Fruit fly (Drosophila melanogaster): Measurements from ENCODE around the gene CG16781.
A peak's percentile ranks its signal among the peaks of the same experiment; 100 is the strongest.

Gene CG16781

dm6 chrX:3476009-3476408, 12.2 kb upstream of the CG16781 start (continued):
- TF ChIP-seq Sox100B (GFP tag; optimal IDR thresholded peaks at IDR 0.05): peak; percentile 36
- no peak for TF ChIP-seq fd64A (GFP tag; optimal IDR thresholded peaks at IDR 0.05)
- TF ChIP-seq Fer3 (tag; optimal IDR thresholded peaks at IDR 0.05): peak; percentile 8
- no peak for TF ChIP-seq CG11560 (tag; IDR thresholded peaks at IDR 0.05)
- peak; percentile 16 for TF ChIP-seq CG1602 (GFP tag; optimal IDR thresholded peaks at IDR 0.05)
- no peak for TF ChIP-seq zfh2 (GFP tag; optimal IDR thresholded peaks at IDR 0.05)
- TF ChIP-seq chif (GFP tag; optimal IDR thresholded peaks at IDR 0.05): peak; percentile 19 to 50
- no peak for TF ChIP-seq CG13287 (GFP tag; IDR thresholded peaks at IDR 0.05; ENCODE audit: partially characterized antibody)
- TF ChIP-seq Nf-YB (GFP tag; optimal IDR thresholded peaks at IDR 0.05): no peak
- TF ChIP-seq Hsf (GFP tag; optimal IDR thresholded peaks at IDR 0.05): peak; percentile 21
- TF ChIP-seq twi (tag; optimal IDR thresholded peaks at IDR 0.05): no peak
- TF ChIP-seq CG13775 (GFP tag; optimal IDR thresholded peaks at IDR 0.05): peak; percentile 21
- TF ChIP-seq Myb (GFP tag; optimal IDR thresholded peaks at IDR 0.05): no peak
- no peak for TF ChIP-seq CG42726 (GFP tag; IDR thresholded peaks at IDR 0.05; ENCODE audit: partially characterized antibody)
- TF ChIP-seq CG6765 (GFP tag; optimal IDR thresholded peaks at IDR 0.05): no peak
- TF ChIP-seq CG7963 (GFP tag; IDR thresholded peaks at IDR 0.05; ENCODE audit: partially characterized antibody): no peak
- TF ChIP-seq CG3065 (GFP tag; optimal IDR thresholded peaks at IDR 0.05): no peak
- no peak for TF ChIP-seq ro (GFP tag; IDR thresholded peaks at IDR 0.05)
- 0 out of 2 replicates have a peak, but pooled peaks have one; percentile 20 for TF ChIP-seq gt (GFP tag; IDR thresholded peaks at IDR 0.05)
- TF ChIP-seq CG3281 (GFP tag; optimal IDR thresholded peaks at IDR 0.05): no peak
- no peak for TF ChIP-seq nom (GFP tag; optimal IDR thresholded peaks at IDR 0.05)
- 0 out of 2 replicates have a peak, but pooled peaks have one; percentile 24 for TF ChIP-seq vvl (GFP tag; IDR thresholded peaks at IDR 0.05)
- TF ChIP-seq klu (GFP tag; IDR thresholded peaks at IDR 0.05): 0 out of 2 replicates have a peak, but pooled peaks have one; percentile 9
- TF ChIP-seq Hmr (GFP tag; optimal IDR thresholded peaks at IDR 0.05): no peak
- no peak for TF ChIP-seq CG12744 (GFP tag; optimal IDR thresholded peaks at IDR 0.05)
- no peak for TF ChIP-seq CG4282 (GFP tag; optimal IDR thresholded peaks at IDR 0.05)
- TF ChIP-seq odd (GFP tag; optimal IDR thresholded peaks at IDR 0.05): no peak
- no peak for TF ChIP-seq Sry-δ (GFP tag; optimal IDR thresholded peaks at IDR 0.05)
- TF ChIP-seq MTF-1 (GFP tag; optimal IDR thresholded peaks at IDR 0.05; ENCODE audit: borderline replicate concordance): no peak
- no peak for TF ChIP-seq her (GFP tag; optimal IDR thresholded peaks at IDR 0.05)
- no peak for TF ChIP-seq ab (GFP tag; optimal IDR thresholded peaks at IDR 0.05)
- TF ChIP-seq CG8765 (GFP tag; IDR thresholded peaks at IDR 0.05): no peak
- no peak for TF ChIP-seq MBD-R2 (GFP tag; IDR thresholded peaks at IDR 0.05)
- no peak for TF ChIP-seq CG9215 (GFP tag; IDR thresholded peaks at IDR 0.05)
- TF ChIP-seq CG15073 (GFP tag; optimal IDR thresholded peaks at IDR 0.05): no peak
- no peak for TF ChIP-seq lov (optimal IDR thresholded peaks at IDR 0.05)
- TF ChIP-seq lov (GFP tag; IDR thresholded peaks at IDR 0.05): no peak
- TF ChIP-seq Dek (tag; optimal IDR thresholded peaks at IDR 0.05): no peak
- TF ChIP-seq chm (GFP tag; IDR thresholded peaks at IDR 0.05): no peak
- no peak for TF ChIP-seq hbn (GFP tag; IDR thresholded peaks at IDR 0.05; ENCODE audit: partially characterized antibody)
- TF ChIP-seq CG7271 (tag; optimal IDR thresholded peaks at IDR 0.05): no peak
- no peak for TF ChIP-seq CG9817 (tag; optimal IDR thresholded peaks at IDR 0.05)
- no peak for TF ChIP-seq kay (GFP tag; optimal IDR thresholded peaks at IDR 0.05)
- no peak for TF ChIP-seq CG12659 (GFP tag; optimal IDR thresholded peaks at IDR 0.05)
- no peak for TF ChIP-seq HLHmδ (GFP tag; optimal IDR thresholded peaks at IDR 0.05)
- TF ChIP-seq CG17912 (GFP tag; optimal IDR thresholded peaks at IDR 0.05): no peak
- TF ChIP-seq CG7357 (GFP tag; IDR thresholded peaks at IDR 0.05): no peak
- TF ChIP-seq CG10979 (tag; optimal IDR thresholded peaks at IDR 0.05): peak; percentile 61
- no peak for TF ChIP-seq Ravus (GFP tag; IDR thresholded peaks at IDR 0.05)
- TF ChIP-seq CG14441 (GFP tag; IDR thresholded peaks at IDR 0.05): peak; percentile 33; the same call in 1 of the 2 replicates
- TF ChIP-seq Deaf1 (tag; optimal IDR thresholded peaks at IDR 0.05): no peak
- TF ChIP-seq Sin3A (optimal IDR thresholded peaks at IDR 0.05): no peak
